Fruit fly (Drosophila melanogaster) whole organism, embryonic: ENCODE measurements around the gene CG9360.

Experiments
- Adf1 ChIP-seq: fragments of 200-800 bp; sonication (Bioruptor generic); IDR thresholded peaks from 2 replicates; pipeline ENCODE4 v1.3.6; 2022; ENCODE audit warnings: missing biosample characterization, missing genetic modification characterization
- Atf6 ChIP-seq: fragments of 200-800 bp; sonication (Bioruptor generic); IDR thresholded peaks from 2 replicates; pipeline ENCODE4 v1.3.6; 2022; ENCODE audit warnings: missing biosample characterization, missing genetic modification characterization
- CG10147 ChIP-seq: fragments of 200-800 bp; sonication (Bioruptor generic); optimal IDR thresholded peaks from 2 replicates; lab custom pipeline; 2019; ENCODE audit warnings: missing biosample characterization, mild to moderate bottlenecking, missing genetic modification characterization, moderate library complexity
- CG10959 ChIP-seq: fragments of 200-800 bp; sonication (Bioruptor generic); IDR thresholded peaks from 2 replicates; pipeline ENCODE4 v1.3.6; 2022; ENCODE audit warnings: missing biosample characterization, missing genetic modification characterization
- CG11398 ChIP-seq: fragments of 200-800 bp; sonication (Bioruptor generic); optimal IDR thresholded peaks from 2 replicates; lab custom pipeline; 2016; ENCODE audit warnings: missing biosample characterization, missing genetic modification characterization
- CG11696 ChIP-seq: fragments of 200-800 bp; sonication (Bioruptor generic); IDR thresholded peaks from 2 replicates; pipeline ENCODE4 v1.3.6; 2022; ENCODE audit warnings: missing biosample characterization, missing genetic modification characterization
- CG11723 ChIP-seq: fragments of 200-800 bp; sonication (Bioruptor generic); optimal IDR thresholded peaks from 2 replicates; lab custom pipeline; 2017; ENCODE audit warnings: missing biosample characterization, mild to moderate bottlenecking, missing genetic modification characterization
- CG12071 ChIP-seq: fragments of 200-800 bp; sonication (Bioruptor generic); optimal IDR thresholded peaks from 3 replicates; lab custom pipeline; 2018; ENCODE audit warnings: missing biosample characterization, mild to moderate bottlenecking, missing genetic modification characterization
- CG12659 ChIP-seq: fragments of 200-800 bp; sonication (Bioruptor generic); optimal IDR thresholded peaks from 3 replicates; lab custom pipeline; 2017; ENCODE audit warnings: mild to moderate bottlenecking, missing biosample characterization, missing genetic modification reagents, missing genetic modification characterization
- CG12942 ChIP-seq: fragments of 200-800 bp; sonication (Bioruptor generic); optimal IDR thresholded peaks from 3 replicates; lab custom pipeline; 2016; ENCODE audit warnings: missing biosample characterization, missing genetic modification characterization
- CG13287 ChIP-seq: fragments of 200-800 bp; sonication (Bioruptor generic); IDR thresholded peaks from 2 replicates; pipeline ENCODE4 v1.3.6; 2022; ENCODE audit warnings: missing biosample characterization, missing genetic modification characterization; ENCODE audit not compliant: partially characterized antibody
- CG15073 ChIP-seq: fragments of 200-800 bp; sonication (Bioruptor generic); optimal IDR thresholded peaks from 2 replicates; lab custom pipeline; 2016; ENCODE audit warnings: missing biosample characterization, missing genetic modification characterization
- CG1529 ChIP-seq: fragments of 200-800 bp; sonication (Bioruptor generic); optimal IDR thresholded peaks from 3 replicates; lab custom pipeline; 2018; ENCODE audit warnings: missing biosample characterization, missing genetic modification characterization
- CG17328 ChIP-seq: fragments of 200-800 bp; sonication (Bioruptor generic); IDR thresholded peaks from 2 replicates; pipeline ENCODE4 v1.3.6; 2022; ENCODE audit warnings: missing biosample characterization, missing genetic modification characterization
- CG17612 ChIP-seq: fragments of 200-800 bp; sonication (Bioruptor generic); IDR thresholded peaks from 2 replicates; pipeline ENCODE4 v1.3.6; 2022; ENCODE audit warnings: missing biosample characterization, missing genetic modification characterization
- CG17912 ChIP-seq: fragments of 200-800 bp; sonication (Bioruptor generic); optimal IDR thresholded peaks from 2 replicates; lab custom pipeline; 2018; ENCODE audit warnings: missing biosample characterization, mild to moderate bottlenecking, missing genetic modification characterization
- CG18476 ChIP-seq: fragments of 200-800 bp; sonication (Bioruptor generic); optimal IDR thresholded peaks from 2 replicates; lab custom pipeline; 2016; ENCODE audit warnings: missing biosample characterization, mild to moderate bottlenecking, missing genetic modification characterization
- CG2199 ChIP-seq: fragments of 200-800 bp; sonication (Bioruptor generic); IDR thresholded peaks from 3 replicates; pipeline ENCODE4 v1.3.6; 2022; ENCODE audit warnings: missing biosample characterization, missing genetic modification characterization
- CG43689 ChIP-seq: fragments of 200-800 bp; sonication (Bioruptor generic); IDR thresholded peaks from 2 replicates; pipeline ENCODE4 v1.3.6; 2022; ENCODE audit warnings: missing biosample characterization, missing genetic modification characterization
- CG4820 ChIP-seq: fragments of 200-800 bp; sonication (Bioruptor generic); optimal IDR thresholded peaks from 3 replicates; lab custom pipeline; 2016; ENCODE audit warnings: missing biosample characterization, missing genetic modification characterization
- CG7963 ChIP-seq: fragments of 200-800 bp; sonication (Bioruptor generic); IDR thresholded peaks from 3 replicates; pipeline ENCODE4 v1.3.6; 2022; ENCODE audit warnings: missing biosample characterization, missing genetic modification characterization; ENCODE audit not compliant: partially characterized antibody
- Eip74EF ChIP-seq, 2 experiments: fragments of 200-800 bp in 1 of 2; fragments of >200 bp in 1 of 2; sonication (Bioruptor generic) in 1 of 2; optimal IDR thresholded peaks; 2 replicates each; lab custom pipeline; 2017 to 2019; ENCODE audit warnings: missing biosample characterization in 2 of 2, missing genetic modification characterization in 2 of 2, mild to moderate bottlenecking in 1 of 2, moderate library complexity in 1 of 2
- Gug ChIP-seq: fragments of 200-800 bp; sonication (Bioruptor generic); IDR thresholded peaks from 4 replicates; pipeline ENCODE4 v1.3.6; 2022; ENCODE audit warnings: missing biosample characterization, missing genetic modification characterization
- Hey ChIP-seq: fragments of 200-800 bp; sonication (Bioruptor generic); optimal IDR thresholded peaks from 3 replicates; lab custom pipeline; 2018; ENCODE audit warnings: missing biosample characterization, mild to moderate bottlenecking, missing genetic modification characterization
- MBD-R2 ChIP-seq: fragments of 200-800 bp; sonication (Bioruptor generic); IDR thresholded peaks from 2 replicates; pipeline ENCODE4 v1.3.6; 2022; ENCODE audit warnings: missing biosample characterization, missing genetic modification characterization
- Myb ChIP-seq: fragments of 200-800 bp; sonication (Bioruptor generic); optimal IDR thresholded peaks from 2 replicates; lab custom pipeline; 2016; ENCODE audit warnings: missing biosample characterization, missing genetic modification characterization
- Nf-YC ChIP-seq: fragments of 200-800 bp; optimal IDR thresholded peaks from 3 replicates; lab custom pipeline; 2019; ENCODE audit warnings: missing biosample characterization, mild to moderate bottlenecking, missing genetic modification characterization, moderate library complexity
- amos ChIP-seq: fragments of 200-800 bp; sonication (Bioruptor generic); IDR thresholded peaks from 2 replicates; pipeline ENCODE4 v1.3.6; 2022; ENCODE audit warnings: missing biosample characterization, missing genetic modification characterization; ENCODE audit not compliant: partially characterized antibody
- ara ChIP-seq: fragments of 200-800 bp; sonication (Bioruptor generic); IDR thresholded peaks from 2 replicates; pipeline ENCODE4 v1.3.6; 2022; ENCODE audit warnings: missing biosample characterization, missing genetic modification characterization
- bab2 ChIP-seq: fragments of 200-800 bp; sonication (Bioruptor generic); optimal IDR thresholded peaks from 2 replicates; lab custom pipeline; 2016; ENCODE audit warnings: missing biosample characterization, missing genetic modification characterization
- cad ChIP-seq: fragments of >200 bp; optimal IDR thresholded peaks from 2 replicates; lab custom pipeline; 2017; ENCODE audit warnings: missing biosample characterization, missing genetic modification characterization
- chm ChIP-seq: fragments of 200-800 bp; sonication (Bioruptor generic); IDR thresholded peaks from 2 replicates; pipeline ENCODE4 v1.3.6; 2022; ENCODE audit warnings: missing biosample characterization, missing genetic modification characterization
- disco-r ChIP-seq: fragments of 200-800 bp; sonication (Bioruptor generic); optimal IDR thresholded peaks from 2 replicates; lab custom pipeline; 2016; ENCODE audit warnings: missing biosample characterization, missing genetic modification characterization
- dpn ChIP-seq, 2 experiments: fragments of 200-800 bp; sonication (Bioruptor generic); optimal IDR thresholded peaks; 3 replicates each; lab custom pipeline; 2016; ENCODE audit warnings: missing biosample characterization in 2 of 2, missing genetic modification characterization in 2 of 2
- fd64A ChIP-seq: fragments of 200-800 bp; sonication (Bioruptor generic); optimal IDR thresholded peaks from 3 replicates; lab custom pipeline; 2018; ENCODE audit warnings: missing biosample characterization, mild to moderate bottlenecking, missing genetic modification characterization
- fd96Cb ChIP-seq: fragments of 200-800 bp; sonication (Bioruptor generic); optimal IDR thresholded peaks from 2 replicates; lab custom pipeline; 2018; ENCODE audit warnings: missing biosample characterization, mild to moderate bottlenecking, missing genetic modification characterization, moderate library complexity
- gt ChIP-seq: fragments of 200-800 bp; sonication (Bioruptor generic); IDR thresholded peaks from 2 replicates; pipeline ENCODE4 v1.3.6; 2022; ENCODE audit warnings: missing biosample characterization, missing genetic modification characterization
- hkb ChIP-seq, 2 experiments: fragments of 200-800 bp in 1 of 2; fragments of >200 bp in 1 of 2; sonication (Bioruptor generic) in 1 of 2; IDR thresholded peaks in 1 of 2; optimal IDR thresholded peaks in 1 of 2; 2 replicates each; pipeline versions ENCODE4 v1.3.6 to Lab custom; 2017 to 2022; ENCODE audit warnings: missing biosample characterization in 1 of 2, missing genetic modification characterization in 1 of 2
- kni ChIP-seq: fragments of 200-800 bp; sonication (Bioruptor generic); optimal IDR thresholded peaks from 3 replicates; lab custom pipeline; 2017; ENCODE audit warnings: mild to moderate bottlenecking, missing biosample characterization, missing genetic modification reagents, missing genetic modification characterization
- lmd ChIP-seq: fragments of 200-800 bp; sonication (Bioruptor generic); IDR thresholded peaks from 2 replicates; pipeline ENCODE4 v1.3.6; 2022; ENCODE audit warnings: missing biosample characterization, missing genetic modification characterization
- lola ChIP-seq, 3 experiments: fragments of >200 bp in 2 of 3; fragments of 200-800 bp in 1 of 3; sonication (Bioruptor generic) in 1 of 3; optimal IDR thresholded peaks; 2 replicates each; lab custom pipeline; 2017 to 2019; ENCODE audit warnings: missing biosample characterization in 3 of 3, missing genetic modification characterization in 3 of 3, mild to moderate bottlenecking in 1 of 3, moderate library complexity in 1 of 3
- peb ChIP-seq: fragments of 200-800 bp; sonication (Bioruptor generic); IDR thresholded peaks from 2 replicates; pipeline ENCODE4 v1.3.6; 2022; ENCODE audit warnings: missing biosample characterization, missing genetic modification characterization
- pho ChIP-seq: fragments of 200-800 bp; sonication (Bioruptor generic); optimal IDR thresholded peaks from 2 replicates; lab custom pipeline; 2016; ENCODE audit warnings: missing biosample characterization, missing genetic modification characterization
- sob ChIP-seq: fragments of 200-800 bp; sonication (Bioruptor generic); IDR thresholded peaks from 2 replicates; pipeline ENCODE4 v1.3.6; 2022; ENCODE audit warnings: missing biosample characterization, missing genetic modification characterization
- sqz ChIP-seq: fragments of 200-800 bp; sonication (Bioruptor generic); optimal IDR thresholded peaks from 3 replicates; lab custom pipeline; 2018; ENCODE audit warnings: missing biosample characterization, mild to moderate bottlenecking, missing genetic modification characterization
- tin ChIP-seq: fragments of 200-800 bp; sonication (Bioruptor generic); optimal IDR thresholded peaks from 3 replicates; lab custom pipeline; 2016; ENCODE audit warnings: missing biosample characterization, missing genetic modification characterization
- tll ChIP-seq, 2 experiments: fragments of 200-800 bp in 1 of 2; fragments of >200 bp in 1 of 2; sonication (Bioruptor generic) in 1 of 2; optimal IDR thresholded peaks; 2 replicates each; lab custom pipeline; 2017 to 2019; ENCODE audit warnings: missing biosample characterization in 2 of 2, missing genetic modification characterization in 2 of 2, mild to moderate bottlenecking in 1 of 2, moderate library complexity in 1 of 2
- twi ChIP-seq: fragments of 200-800 bp; optimal IDR thresholded peaks from 2 replicates; lab custom pipeline; 2019; ENCODE audit warnings: missing biosample characterization, mild to moderate bottlenecking, missing genetic modification characterization, moderate library complexity
- unpg ChIP-seq: fragments of 200-800 bp; sonication (Bioruptor generic); optimal IDR thresholded peaks from 3 replicates; lab custom pipeline; 2018; ENCODE audit warnings: missing biosample characterization, mild to moderate bottlenecking, missing genetic modification characterization, moderate library complexity
- zen ChIP-seq: fragments of 200-800 bp; sonication (Bioruptor generic); optimal IDR thresholded peaks from 3 replicates; lab custom pipeline; 2018; ENCODE audit warnings: missing biosample characterization, mild to moderate bottlenecking, missing genetic modification characterization, moderate library complexity

Gene CG9360

DNA sequence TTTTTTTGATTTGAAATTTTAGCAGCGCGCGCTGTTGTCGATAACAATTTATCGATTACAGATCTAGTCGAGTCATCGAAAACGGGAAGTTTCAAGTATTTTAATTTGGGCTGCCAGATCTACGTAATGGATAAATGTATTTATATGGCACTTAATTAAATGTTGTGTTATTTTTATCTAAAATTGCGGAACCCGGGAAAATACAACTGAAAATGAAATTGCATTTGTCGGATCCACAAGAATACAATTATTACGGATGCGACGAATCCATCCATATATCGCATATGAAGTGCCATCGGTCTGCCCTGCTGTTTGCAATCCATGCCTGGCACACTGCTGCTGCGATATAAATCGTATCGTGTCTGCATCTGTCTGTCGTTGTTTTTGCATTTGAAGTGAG, 44.3 kb downstream of the CG9360 start, which contains the start of gene Tango10 (continued):
- TF ChIP-seq Myb: peak; percentile 61
- no peak for TF ChIP-seq Adf1
- peak; percentile 23 for TF ChIP-seq CG18476
- TF ChIP-seq CG17328 (GFP tag; lab: Robert Waterston, UW): no peak; the same call in 1 of the 2 replicates
- no peak for TF ChIP-seq CG15073 (GFP tag; lab: Kevin White, UChicago)
- no peak for TF ChIP-seq CG1529 (GFP tag; lab: Kevin White, UChicago)
- TF ChIP-seq lola (GFP tag; optimal IDR thresholded peaks at IDR 0.05; lab: Kevin White, UChicago): peak in 1 of 3 experiments; percentile 64
- TF ChIP-seq cad (GFP tag; lab: Kevin White, UChicago): no peak
- peak; percentile 44 for TF ChIP-seq tin
- peak; percentile 81 for TF ChIP-seq MBD-R2 (GFP tag; lab: Robert Waterston, UW)
- TF ChIP-seq amos (GFP tag; lab: Robert Waterston, UW): peak; percentile 83
- TF ChIP-seq Gug: no peak; the same call in 3 of the 4 replicates
- no peak for TF ChIP-seq CG12071 (GFP tag; lab: Kevin White, UChicago)
- no peak for TF ChIP-seq CG11398 (GFP tag; lab: Kevin White, UChicago)
- no peak for TF ChIP-seq CG11723
- TF ChIP-seq CG17612 (GFP tag; lab: Robert Waterston, UW): no peak
- peak; percentile 61 for TF ChIP-seq lmd (GFP tag; lab: Robert Waterston, UW)
- TF ChIP-seq fd96Cb (tag; lab: Kevin White, UChicago): peak; percentile 34
- 0 out of 2 replicates have a peak, but pooled peaks have one; percentile 43 for TF ChIP-seq CG10959 (GFP tag; lab: Robert Waterston, UW)
- TF ChIP-seq Hey (tag; lab: Kevin White, UChicago): no peak
- TF ChIP-seq Atf6 (GFP tag; lab: Robert Waterston, UW): peak; percentile 51; the same call in 1 of the 2 replicates
- TF ChIP-seq zen: peak; percentile 57
- TF ChIP-seq Eip74EF (GFP tag; optimal IDR thresholded peaks at IDR 0.05; lab: Kevin White, UChicago): no peak
- TF ChIP-seq peb (GFP tag; lab: Robert Waterston, UW): peak; percentile 18; the same call in 1 of the 2 replicates
- TF ChIP-seq hkb (optimal IDR thresholded peaks at IDR 0.05; lab: Kevin White, UChicago): no peak
- TF ChIP-seq hkb (GFP tag; IDR thresholded peaks at IDR 0.05; lab: Robert Waterston, UW): no peak
- peak; percentile 63 for TF ChIP-seq pho
- TF ChIP-seq Nf-YC (tag; lab: Kevin White, UChicago): peak; percentile 27
- no peak for TF ChIP-seq bab2 (GFP tag; lab: Kevin White, UChicago)
- TF ChIP-seq CG12659: peak; percentile 75
- no peak for TF ChIP-seq CG2199 (GFP tag; lab: Robert Waterston, UW)
- no peak for TF ChIP-seq gt (GFP tag; lab: Robert Waterston, UW)
- no peak for TF ChIP-seq disco-r (GFP tag; lab: Kevin White, UChicago)
- TF ChIP-seq CG10147 (GFP tag; lab: Kevin White, UChicago): peak; percentile 47
- TF ChIP-seq tll (GFP tag; optimal IDR thresholded peaks at IDR 0.05; lab: Kevin White, UChicago): no peak
- no peak for TF ChIP-seq CG11696 (GFP tag; lab: Robert Waterston, UW)
- no peak for TF ChIP-seq CG12942 (GFP tag; lab: Kevin White, UChicago)
- no peak for TF ChIP-seq kni (GFP tag; lab: Kevin White, UChicago)
- TF ChIP-seq fd64A (GFP tag; lab: Kevin White, UChicago): no peak
- peak; percentile 61 for TF ChIP-seq sob (GFP tag; lab: Robert Waterston, UW)
- TF ChIP-seq CG7963 (GFP tag; lab: Robert Waterston, UW): no peak
- TF ChIP-seq ara (GFP tag; lab: Robert Waterston, UW): peak; percentile 18; the same call in 1 of the 2 replicates
- peak; percentile 88 for TF ChIP-seq CG13287
- TF ChIP-seq dpn (GFP tag; optimal IDR thresholded peaks at IDR 0.05; lab: Kevin White, UChicago): peak; percentile 51 to 58
- peak; percentile 58 for TF ChIP-seq unpg (GFP tag; lab: Kevin White, UChicago)
- peak; percentile 46 for TF ChIP-seq CG4820 (GFP tag; lab: Kevin White, UChicago)
- TF ChIP-seq twi: no peak
- TF ChIP-seq sqz (GFP tag; lab: Kevin White, UChicago): no peak
- no peak for TF ChIP-seq CG43689 (GFP tag; lab: Robert Waterston, UW)
- no peak for TF ChIP-seq CG17912 (GFP tag; lab: Kevin White, UChicago)
- no peak for TF ChIP-seq chm (GFP tag; lab: Robert Waterston, UW)
